Worm (Caenorhabditis elegans) whole organism, mixed stage, embryonic: ENCODE measurements around the gene hpo-12.
"Not testable (repeated sequence)": the region's sequence is repeated elsewhere in the genome, so short reads cannot be mapped to it uniquely, and the experiment has no call there.

Experiments
- M03D4.4 ChIP-seq: sonication (generic microtip); optimal IDR thresholded peaks from 2 replicates; lab custom pipeline; 2017; ENCODE audit warnings: mild to moderate bottlenecking, missing genetic modification characterization, missing compliant biosample characterization
- bed-3 ChIP-seq: fragments of 200-800 bp; sonication (Bioruptor generic); optimal IDR thresholded peaks from 3 replicates; lab custom pipeline; 2018; ENCODE audit warnings: mild to moderate bottlenecking, missing genetic modification characterization, moderate library complexity, missing compliant biosample characterization
- blmp-1 ChIP-seq: fragments of 150-350 bp; optimal IDR thresholded peaks from 2 replicates; lab custom pipeline; 2014; ENCODE audit warnings: missing biosample characterization, missing genetic modification characterization
- ceh-43 ChIP-seq: fragments of 200-800 bp; sonication (Bioruptor generic); optimal IDR thresholded peaks from 2 replicates; lab custom pipeline; 2018; ENCODE audit warnings: mild to moderate bottlenecking, missing genetic modification characterization, moderate library complexity, missing compliant biosample characterization
- ceh-83 ChIP-seq: fragments of 200-800 bp; sonication (Bioruptor generic); optimal IDR thresholded peaks from 2 replicates; lab custom pipeline; 2018; ENCODE audit warnings: mild to moderate bottlenecking, missing genetic modification characterization, missing compliant biosample characterization
- drap-1 ChIP-seq: fragments of 200-800 bp; sonication (Bioruptor generic); optimal IDR thresholded peaks from 3 replicates; lab custom pipeline; 2018; ENCODE audit warnings: mild to moderate bottlenecking, missing genetic modification characterization, missing compliant biosample characterization
- elt-1 ChIP-seq: sonication (generic microtip); optimal IDR thresholded peaks from 2 replicates; lab custom pipeline; 2017; ENCODE audit warnings: missing genetic modification characterization, mild to moderate bottlenecking, missing compliant biosample characterization, antibody characterized with exemption, moderate library complexity, borderline replicate concordance; ENCODE audit not compliant: insufficient read depth
- elt-3 ChIP-seq: fragments of 150-350 bp; optimal IDR thresholded peaks from 2 replicates; lab custom pipeline; 2014; ENCODE audit warnings: missing biosample characterization, missing genetic modification characterization
- ham-2 ChIP-seq: fragments of 200-800 bp; sonication (Bioruptor generic); optimal IDR thresholded peaks from 2 replicates; lab custom pipeline; 2018; ENCODE audit warnings: mild to moderate bottlenecking, missing genetic modification characterization, missing compliant biosample characterization
- hlh-1 ChIP-seq: fragments of 150-350 bp; optimal IDR thresholded peaks from 2 replicates; lab custom pipeline; 2014; ENCODE audit warnings: missing biosample characterization, missing genetic modification reagents, missing genetic modification characterization
- lin-13 ChIP-seq: fragments of 150-350 bp; optimal IDR thresholded peaks from 2 replicates; lab custom pipeline; 2014; ENCODE audit warnings: missing biosample characterization, missing genetic modification characterization
- lin-32 ChIP-seq: fragments of 200-800 bp; sonication (Bioruptor generic); optimal IDR thresholded peaks from 2 replicates; lab custom pipeline; 2018; ENCODE audit warnings: mild to moderate bottlenecking, missing genetic modification characterization, missing compliant biosample characterization
- lsy-2 ChIP-seq: fragments of 150-350 bp; optimal IDR thresholded peaks from 2 replicates; lab custom pipeline; 2014; ENCODE audit warnings: missing biosample characterization, missing genetic modification characterization
- mep-1 ChIP-seq: fragments of 150-350 bp; optimal IDR thresholded peaks from 2 replicates; lab custom pipeline; 2017; ENCODE audit warnings: missing biosample characterization, missing genetic modification reagents, missing genetic modification characterization, inconsistent platforms
- mls-2 ChIP-seq: sonication (generic microtip); optimal IDR thresholded peaks from 2 replicates; lab custom pipeline; 2016; ENCODE audit warnings: mild to moderate bottlenecking, missing genetic modification characterization, moderate library complexity, missing compliant biosample characterization
- nhr-12 ChIP-seq: fragments of 150-350 bp; optimal IDR thresholded peaks from 2 replicates; lab custom pipeline; 2014; ENCODE audit warnings: missing biosample characterization, missing genetic modification characterization
- nhr-28 ChIP-seq: fragments of 150-350 bp; optimal IDR thresholded peaks from 2 replicates; lab custom pipeline; 2014; ENCODE audit warnings: missing biosample characterization, missing genetic modification characterization
- nhr-76 ChIP-seq: sonication (generic microtip); optimal IDR thresholded peaks from 2 replicates; lab custom pipeline; 2017; ENCODE audit warnings: missing biosample characterization, missing genetic modification characterization
- pha-4 ChIP-seq: fragments of 150-350 bp; optimal IDR thresholded peaks from 2 replicates; lab custom pipeline; 2018; ENCODE audit warnings: missing biosample characterization, missing genetic modification reagents, missing genetic modification characterization
- sem-2 ChIP-seq: fragments of 200-800 bp; sonication (Bioruptor generic); optimal IDR thresholded peaks from 2 replicates; lab custom pipeline; 2018; ENCODE audit warnings: mild to moderate bottlenecking, missing genetic modification characterization, missing compliant biosample characterization
- snpc-4 ChIP-seq: fragments of 150-350 bp; optimal IDR thresholded peaks from 2 replicates; lab custom pipeline; 2014; ENCODE audit warnings: missing biosample characterization, missing genetic modification characterization
- sptf-1 ChIP-seq: sonication (generic microtip); optimal IDR thresholded peaks from 2 replicates; lab custom pipeline; 2017; ENCODE audit warnings: mild to moderate bottlenecking, missing genetic modification characterization, moderate library complexity, missing compliant biosample characterization
- tbx-8 ChIP-seq: fragments of 200-800 bp; sonication (Bioruptor generic); optimal IDR thresholded peaks from 2 replicates; lab custom pipeline; 2018; ENCODE audit warnings: mild to moderate bottlenecking, missing genetic modification characterization, moderate library complexity, missing compliant biosample characterization
- unc-120 ChIP-seq: sonication (generic microtip); optimal IDR thresholded peaks from 2 replicates; lab custom pipeline; 2017; ENCODE audit warnings: missing genetic modification characterization, missing compliant biosample characterization; ENCODE audit not compliant: poor library complexity, severe bottlenecking
- unc-39 ChIP-seq: fragments of 150-350 bp; optimal IDR thresholded peaks from 2 replicates; lab custom pipeline; 2014; ENCODE audit warnings: missing biosample characterization, missing genetic modification characterization
- unc-62 ChIP-seq: fragments of 150-350 bp; optimal IDR thresholded peaks from 2 replicates; lab custom pipeline; 2014; ENCODE audit warnings: missing biosample characterization, missing genetic modification reagents, missing genetic modification characterization
- zip-8 ChIP-seq: fragments of 150-350 bp; optimal IDR thresholded peaks from 2 replicates; lab custom pipeline; 2014; ENCODE audit warnings: missing biosample characterization, missing genetic modification characterization

hpo-12 gene

ce11 chrIV:12305956-12306355 lies 23.0 kb downstream of the hpo-12 start:
- TF ChIP-seq drap-1 (GFP tag; lab: Kevin White, UChicago) (no peak), pha-4 (tag; lab: Kevin White, UChicago) (no peak), ham-2 (GFP tag; lab: Kevin White, UChicago) (no peak), elt-1 (tag; lab: Kevin White, UChicago) (no peak), ceh-43 (GFP tag; lab: Kevin White, UChicago) (no peak), nhr-76 (tag; lab: Kevin White, UChicago) (no peak)

ce11 chrIV:12307720-12308119 lies 24.7 kb downstream of the hpo-12 start, which contains the start of gene oac-57:
TSS of gene oac-57 (minus strand) at chrIV:12307820.
- TF ChIP-seq lin-13: no peak
- no peak for TF ChIP-seq unc-62
- no peak for TF ChIP-seq mls-2
- TF ChIP-seq, all 35 proteins: peak for 0

ce11 chrIV:12311597-12311996 lies 28.6 kb downstream of the hpo-12 start, which contains the start of gene oac-58:
TSS of gene oac-58 (minus strand) at chrIV:12311697.
- no peak for TF ChIP-seq sem-2 (GFP tag; lab: Kevin White, UChicago)
- no peak for TF ChIP-seq elt-3 (tag; lab: Kevin White, UChicago)
- TF ChIP-seq bed-3: no peak
- no peak for TF ChIP-seq drap-1 (GFP tag; lab: Kevin White, UChicago)

ce11 chrIV:12326932-12327331 lies 44.0 kb downstream of the hpo-12 start, which contains the start of gene F19B6.3:
TSS of gene F19B6.3 (plus strand) at chrIV:12327232.
- TF ChIP-seq hlh-1, unc-62, mls-2: not testable (repeated sequence)
- TF ChIP-seq, all 35 proteins: peak for 0; not testable (repeated sequence) for 35

ce11 chrIV:12330840-12331359 lies 47.9 kb downstream of the hpo-12 start, which contains the start of gene ufd-1:
TSS of gene ufd-1 (minus strand) at chrIV:12330890.
- TF ChIP-seq mep-1 (tag; lab: Kevin White, UChicago) (peak; percentile 8), unc-120 (tag; lab: Kevin White, UChicago) (no peak), zip-8 (tag; lab: Kevin White, UChicago) (no peak)

- no peak for TF ChIP-seq nhr-12 (tag; lab: Kevin White, UChicago)
- TF ChIP-seq hlh-1: no peak
- TF ChIP-seq lsy-2: no peak
These were observed 51.2 kb downstream of the hpo-12 start for ce11 chrIV:12334142-12334541.

ce11 chrIV:12334708-12335107 lies 51.7 kb downstream of the hpo-12 start:
- TF ChIP-seq nhr-12 (tag; lab: Kevin White, UChicago) (no peak), pha-4 (tag; lab: Kevin White, UChicago) (no peak), hlh-1 (no peak), M03D4.4 (tag; lab: Kevin White, UChicago) (no peak), lin-32 (GFP tag; lab: Kevin White, UChicago) (no peak), snpc-4 (tag; lab: Kevin White, UChicago) (no peak), elt-3 (tag; lab: Kevin White, UChicago) (no peak), elt-1 (tag; lab: Kevin White, UChicago) (no peak), unc-39 (tag; lab: Kevin White, UChicago) (no peak), ceh-43 (GFP tag; lab: Kevin White, UChicago) (no peak), unc-62 (no peak), ceh-83 (GFP tag; lab: Kevin White, UChicago) (no peak), bed-3 (no peak), mep-1 (tag; lab: Kevin White, UChicago) (no peak), blmp-1 (tag; lab: Kevin White, UChicago) (no peak), nhr-76 (tag; lab: Kevin White, UChicago) (no peak), tbx-8 (GFP tag; lab: Kevin White, UChicago) (no peak), mls-2 (no peak), nhr-28 (tag; lab: Kevin White, UChicago) (no peak), sptf-1 (no peak)
- TF ChIP-seq, all 35 proteins: peak for 0
